Worm (Caenorhabditis elegans) whole organism, dauer: ENCODE results near the gene top-2.

Experiments
- unc-62 ChIP-seq: sonication (generic microtip); optimal IDR thresholded peaks from 2 replicates; lab custom pipeline; 2017; ENCODE audit warnings: missing biosample characterization, missing genetic modification reagents, missing genetic modification characterization

Gene top-2

ce11 chrII:11852191-11852901 is 22.6 kb upstream of the top-2 start:
- TF ChIP-seq unc-62 (GFP tag; lab: Kevin White, UChicago) = no peak

DNA sequence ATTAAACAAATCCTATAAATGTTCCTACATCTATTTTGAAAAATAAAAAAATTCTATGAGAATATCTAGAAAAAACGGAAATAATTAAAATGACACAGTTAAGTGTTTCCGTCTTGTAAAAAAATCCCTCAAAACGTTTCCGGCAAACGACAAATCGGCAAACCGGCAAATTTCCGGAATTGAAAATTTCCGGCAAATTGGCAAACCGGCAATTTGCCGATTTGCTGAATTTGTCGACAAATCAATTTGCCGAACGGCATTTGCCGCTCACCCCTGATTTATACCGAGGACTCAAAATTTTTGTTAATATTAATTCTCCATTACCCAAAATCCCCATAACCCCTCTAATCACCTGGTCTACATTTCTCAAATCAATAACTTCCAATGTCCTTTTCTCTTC is 21.8 kb upstream of the top-2 start:
- no peak for TF ChIP-seq unc-62 (GFP tag; lab: Kevin White, UChicago)

- no peak for TF ChIP-seq unc-62 (GFP tag; lab: Kevin White, UChicago)
Measured at ce11 chrII:11854749-11855148, 20.2 kb upstream of the top-2 start.

DNA sequence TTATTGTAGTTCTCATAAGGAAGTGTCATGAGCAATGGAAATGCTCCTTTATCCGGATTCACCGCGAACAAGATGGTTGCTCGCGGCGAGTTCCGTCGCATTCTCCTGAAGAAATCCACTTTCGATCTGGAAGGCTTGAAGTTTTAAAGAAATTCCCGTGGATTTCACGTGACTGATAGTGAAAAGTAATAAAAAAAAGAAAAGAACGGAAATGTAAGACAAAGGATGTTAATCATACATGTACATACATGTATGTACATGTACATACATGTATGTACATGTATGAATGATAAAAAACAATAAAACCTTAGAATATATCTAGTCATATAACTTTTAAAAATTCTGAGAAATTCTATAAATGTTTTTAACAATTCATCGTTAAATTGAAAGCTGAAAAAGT is 18.6 kb upstream of the top-2 start, which contains the start of gene clh-1:
TSS of gene clh-1 (minus strand) at position 101 of the 400 bp plus-strand sequence.
- no peak for TF ChIP-seq unc-62 (GFP tag; lab: Kevin White, UChicago)

DNA sequence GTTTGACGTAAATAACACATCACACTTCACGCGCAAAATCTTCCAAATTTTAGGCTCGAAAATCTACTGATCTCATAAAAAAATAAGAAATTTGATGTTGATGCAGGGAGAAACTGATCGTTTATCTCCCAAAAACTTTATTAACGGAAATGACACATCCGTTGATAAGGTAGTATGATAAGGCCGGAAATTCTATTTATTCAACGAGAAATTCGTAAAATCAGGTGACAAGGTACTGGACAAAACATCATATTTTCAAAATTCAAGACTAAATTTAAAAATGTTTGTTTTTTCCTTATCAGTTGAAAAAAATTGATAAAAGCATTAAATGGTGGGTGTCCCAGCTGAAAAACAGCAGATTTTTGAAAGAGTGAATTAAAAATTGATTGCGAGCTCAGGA is 15.1 kb upstream of the top-2 start:
- no peak for TF ChIP-seq unc-62 (GFP tag; lab: Kevin White, UChicago)

- no peak for TF ChIP-seq unc-62 (GFP tag; lab: Kevin White, UChicago)
Measured at ce11 chrII:11860623-11861079, 14.3 kb upstream of the top-2 start, which contains the start of gene K12D12.5. TSS of gene K12D12.5 (plus strand) at chrII:11861029.

ce11 chrII:11865644-11866043 is 9.3 kb upstream of the top-2 start, which contains the start of gene K12D12.4:
TSS of gene K12D12.4 (minus strand) at chrII:11865744.
- no peak for TF ChIP-seq unc-62 (GFP tag; lab: Kevin White, UChicago)

DNA sequence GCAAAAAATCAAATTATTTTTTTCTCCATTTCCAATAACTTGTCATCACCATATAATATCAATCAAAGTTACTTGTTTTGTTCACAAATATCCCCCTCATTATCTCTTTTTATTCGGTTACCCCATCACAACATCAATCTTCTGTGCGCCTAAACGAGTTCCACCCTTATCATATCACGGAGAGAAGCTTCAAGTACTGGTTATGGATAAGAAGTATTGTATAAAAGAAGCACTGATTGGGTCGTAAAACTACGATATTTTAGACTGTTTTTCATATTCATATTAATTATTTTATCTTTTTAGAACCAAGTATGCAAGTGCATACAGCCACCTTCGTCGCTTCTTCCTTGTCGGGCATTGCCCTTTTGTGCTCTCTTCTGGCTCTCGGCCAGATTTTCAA is 6.7 kb upstream of the top-2 start, which contains the start of gene col-84:
TSS of gene col-84 (plus strand) at position 301 of the 400 bp plus-strand sequence.
- no peak for TF ChIP-seq unc-62 (GFP tag; lab: Kevin White, UChicago)

DNA sequence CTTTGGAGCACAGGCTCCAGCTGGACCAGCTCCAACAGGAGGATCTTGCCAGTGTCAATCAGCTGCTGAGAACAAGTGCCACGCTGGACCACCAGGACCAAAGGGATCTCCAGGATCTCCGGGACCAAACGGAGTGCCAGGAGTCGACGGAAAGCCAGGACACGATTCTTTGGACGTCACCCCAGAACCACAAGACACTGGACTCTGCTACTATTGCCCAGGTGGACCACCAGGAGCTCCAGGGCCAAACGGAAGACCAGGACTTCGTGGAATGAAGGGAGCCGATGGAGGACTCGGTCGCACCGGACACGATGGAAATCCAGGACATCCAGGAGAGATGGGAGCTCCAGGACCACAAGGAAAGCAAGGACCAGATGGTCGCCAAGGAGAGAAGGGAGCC is 6.1 kb upstream of the top-2 start:
- no peak for TF ChIP-seq unc-62 (GFP tag; lab: Kevin White, UChicago)

- TF ChIP-seq unc-62 (GFP tag; lab: Kevin White, UChicago) = no peak
Measured at ce11 chrII:11879784-11880183, 4.8 kb downstream of the top-2 start.

- TF ChIP-seq unc-62 (GFP tag; lab: Kevin White, UChicago) = no peak
Measured at ce11 chrII:11880456-11881353, 5.8 kb downstream of the top-2 start.

ce11 chrII:11883648-11884047 is 8.7 kb downstream of the top-2 start, which contains the start of gene ZK930.6:
TSS of gene ZK930.6 (plus strand) at chrII:11883948.
- no peak for TF ChIP-seq unc-62 (GFP tag; lab: Kevin White, UChicago)

ce11 chrII:11887724-11888123 is 12.8 kb downstream of the top-2 start:
- no peak for TF ChIP-seq unc-62 (GFP tag; lab: Kevin White, UChicago)

DNA sequence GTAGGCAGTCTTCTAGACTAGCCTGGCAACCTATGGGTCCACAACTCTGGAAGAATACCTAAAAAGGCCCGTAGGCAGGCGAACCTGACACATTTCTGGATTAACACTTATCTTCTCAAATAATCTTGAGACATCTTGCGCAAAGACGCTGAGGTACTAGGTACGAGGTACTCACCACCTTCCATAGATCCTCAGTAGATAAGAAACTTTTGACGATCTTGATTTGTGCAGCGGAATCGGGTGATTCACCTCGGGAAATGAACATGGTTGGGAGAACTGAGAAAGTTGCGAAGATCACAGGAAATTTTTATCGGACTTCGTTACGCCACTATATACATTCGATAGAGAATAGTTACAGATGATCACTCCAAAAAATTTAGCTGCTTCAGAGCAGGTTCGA is 13.2 kb downstream of the top-2 start:
- no peak for TF ChIP-seq unc-62 (GFP tag; lab: Kevin White, UChicago)

DNA sequence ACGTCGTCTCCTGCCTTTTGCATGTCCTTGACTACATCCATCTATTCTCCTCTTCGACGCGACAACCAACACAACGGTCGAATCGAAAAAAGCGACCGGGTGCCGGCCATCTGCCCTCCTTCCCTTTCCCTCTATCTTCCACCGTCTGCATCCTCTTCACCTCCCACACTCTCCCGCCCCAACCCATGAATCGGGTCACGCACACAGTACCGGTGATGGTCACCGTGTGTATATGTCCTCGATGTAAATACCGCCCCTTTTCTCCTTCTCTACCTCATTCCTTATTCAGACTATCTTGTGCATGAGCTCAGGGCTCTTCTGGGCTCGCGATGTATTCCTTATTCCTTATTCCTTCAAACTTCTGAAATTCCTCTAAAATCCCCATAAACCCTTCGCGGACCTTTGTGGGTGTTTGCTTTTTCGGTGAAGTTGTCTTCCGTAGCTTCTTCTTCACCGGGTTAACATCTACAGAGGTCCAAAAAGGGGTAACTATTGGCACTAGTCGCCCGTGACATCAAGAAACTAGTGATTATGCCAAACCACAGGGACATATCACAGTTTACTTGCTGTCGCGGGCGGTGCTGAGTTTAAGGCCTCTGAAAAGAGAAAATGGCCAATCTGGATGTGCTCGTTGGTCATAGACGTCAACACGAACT is 14.6 kb downstream of the top-2 start:
- TF ChIP-seq unc-62 (GFP tag; lab: Kevin White, UChicago) = no peak
